Fruit fly (Drosophila melanogaster): ENCODE results near the gene CG5618.

The CG5618 gene

dm6 chr3L:20317751-20318150 is 35.5 kb upstream of the CG5618 start:
- TF ChIP-seq Hr96 (GFP tag; optimal IDR thresholded peaks at IDR 0.05) = no peak
- no peak for TF ChIP-seq CG11617 (GFP tag; optimal IDR thresholded peaks at IDR 0.05)
- TF ChIP-seq CG7045 (GFP tag; optimal IDR thresholded peaks at IDR 0.05) = no peak
- TF ChIP-seq Mnt (GFP tag; optimal IDR thresholded peaks at IDR 0.05) = no peak
- TF ChIP-seq cnc (optimal IDR thresholded peaks at IDR 0.05) = no peak
- no peak for TF ChIP-seq CG1620 (GFP tag; optimal IDR thresholded peaks at IDR 0.05)
- peak; percentile 79 for TF ChIP-seq cic (GFP tag; optimal IDR thresholded peaks at IDR 0.05)
- TF ChIP-seq CG7101 (tag; optimal IDR thresholded peaks at IDR 0.05) = no peak
- TF ChIP-seq bab1 (GFP tag; optimal IDR thresholded peaks at IDR 0.05) = no peak
- TF ChIP-seq CG12768 (GFP tag; optimal IDR thresholded peaks at IDR 0.05) = no peak
- TF ChIP-seq kay (GFP tag; ENCODE audit: borderline replicate concordance) = peak; percentile 36
- TF ChIP-seq pad (GFP tag; optimal IDR thresholded peaks at IDR 0.05) = no peak

- TF ChIP-seq CG33017 (tag; optimal IDR thresholded peaks at IDR 0.05) = no peak
- TF ChIP-seq CG14711 (tag; optimal IDR thresholded peaks at IDR 0.05) = no peak
- no peak for TF ChIP-seq tj (GFP tag; optimal IDR thresholded peaks at IDR 0.05)
- no peak for TF ChIP-seq pad (GFP tag; optimal IDR thresholded peaks at IDR 0.05)
- TF ChIP-seq Crg-1 (GFP tag; optimal IDR thresholded peaks at IDR 0.05) = no peak
- TF ChIP-seq CG11617 (GFP tag; optimal IDR thresholded peaks at IDR 0.05) = no peak
- no peak for TF ChIP-seq Hr96 (GFP tag; optimal IDR thresholded peaks at IDR 0.05)
Observed at dm6 chr3L:20320044-20320443, 33.2 kb upstream of the CG5618 start.

- no peak for TF ChIP-seq CG11617 (GFP tag; optimal IDR thresholded peaks at IDR 0.05)
- TF ChIP-seq ovo (GFP tag; optimal IDR thresholded peaks at IDR 0.05) = no peak
- no peak for TF ChIP-seq Crg-1 (GFP tag; optimal IDR thresholded peaks at IDR 0.05)
- TF ChIP-seq toe (GFP tag; optimal IDR thresholded peaks at IDR 0.05) = no peak
- no peak for TF ChIP-seq Hr96 (GFP tag; optimal IDR thresholded peaks at IDR 0.05)
- no peak for TF ChIP-seq CG7101 (tag; optimal IDR thresholded peaks at IDR 0.05)
Observed at dm6 chr3L:20320652-20321051, 32.6 kb upstream of the CG5618 start, which contains the start of gene Spn77Bb. Gene Spn77Bb (plus strand): TSS chr3L:20320952.

- TF ChIP-seq cnc (optimal IDR thresholded peaks at IDR 0.05) = no peak
- no peak for TF ChIP-seq Clk (GFP tag; optimal IDR thresholded peaks at IDR 0.05)
- TF ChIP-seq CG7045 (GFP tag; optimal IDR thresholded peaks at IDR 0.05) = no peak
- no peak for TF ChIP-seq Crg-1 (GFP tag; optimal IDR thresholded peaks at IDR 0.05)
- no peak for TF ChIP-seq bab1 (GFP tag; optimal IDR thresholded peaks at IDR 0.05)
- TF ChIP-seq Mnt (GFP tag; optimal IDR thresholded peaks at IDR 0.05) = no peak
- no peak for TF ChIP-seq CG5204 (GFP tag; optimal IDR thresholded peaks at IDR 0.05)
- no peak for TF ChIP-seq CG1620 (GFP tag; optimal IDR thresholded peaks at IDR 0.05)
Observed at dm6 chr3L:20342334-20342733, 10.9 kb upstream of the CG5618 start, which contains the start of gene Spn77Bc. Gene Spn77Bc (plus strand): TSS chr3L:20342634.

dm6 chr3L:20347762-20348580 is 5.3 kb upstream of the CG5618 start, which contains the start of the genes Rbbp5 and eRF1:
Gene Rbbp5 (minus strand): TSS chr3L:20347942.
Gene eRF1 (plus strand): TSS chr3L:20348355.
- TF ChIP-seq kay (GFP tag; ENCODE audit: borderline replicate concordance) (no peak), CG14711 (tag; optimal IDR thresholded peaks at IDR 0.05) (peak; percentile 79), Crg-1 (GFP tag; optimal IDR thresholded peaks at IDR 0.05) (peak; percentile 66), CG1620 (GFP tag; optimal IDR thresholded peaks at IDR 0.05) (peak; percentile 76), ovo (GFP tag; optimal IDR thresholded peaks at IDR 0.05) (peak; percentile 52), Hr96 (GFP tag; optimal IDR thresholded peaks at IDR 0.05) (peak; percentile 37), bab1 (GFP tag; optimal IDR thresholded peaks at IDR 0.05) (peak; percentile 73), tj (GFP tag; optimal IDR thresholded peaks at IDR 0.05) (peak; percentile 52), CG5204 (GFP tag; optimal IDR thresholded peaks at IDR 0.05) (no peak), cnc (optimal IDR thresholded peaks at IDR 0.05) (no peak), CG12768 (GFP tag; optimal IDR thresholded peaks at IDR 0.05) (peak; percentile 48), CG33017 (tag; optimal IDR thresholded peaks at IDR 0.05) (peak; percentile 36), cic (GFP tag; optimal IDR thresholded peaks at IDR 0.05) (no peak), CG7101 (tag; optimal IDR thresholded peaks at IDR 0.05) (peak; percentile 82), CG11617 (GFP tag; optimal IDR thresholded peaks at IDR 0.05) (peak; percentile 67), CG7045 (GFP tag; optimal IDR thresholded peaks at IDR 0.05) (peak; percentile 65), pad (GFP tag; optimal IDR thresholded peaks at IDR 0.05) (no peak), Mnt (GFP tag; optimal IDR thresholded peaks at IDR 0.05) (peak; percentile 93), toe (GFP tag; optimal IDR thresholded peaks at IDR 0.05) (no peak), Clk (GFP tag; optimal IDR thresholded peaks at IDR 0.05) (peak; percentile 9)

- no peak for TF ChIP-seq CG7101 (tag; optimal IDR thresholded peaks at IDR 0.05)
- TF ChIP-seq cic (GFP tag; optimal IDR thresholded peaks at IDR 0.05) = no peak
- no peak for TF ChIP-seq Hr96 (GFP tag; optimal IDR thresholded peaks at IDR 0.05)
- no peak for TF ChIP-seq CG11617 (GFP tag; optimal IDR thresholded peaks at IDR 0.05)
- no peak for TF ChIP-seq CG14711 (tag; optimal IDR thresholded peaks at IDR 0.05)
- TF ChIP-seq pad (GFP tag; optimal IDR thresholded peaks at IDR 0.05) = peak; percentile 93
Observed at dm6 chr3L:20348581-20349093, 4.6 kb upstream of the CG5618 start.

Measured in whole organism, adult.